Fruit fly (Drosophila melanogaster) whole organism: ENCODE results near the gene CG9717.

Experiments
- CG8478 ChIP-seq: fragments of >200 bp; optimal IDR thresholded peaks from 2 replicates; lab custom pipeline; 2018; ENCODE audit warnings: inconsistent platforms
- Dll ChIP-seq: fragments of >200 bp; optimal IDR thresholded peaks from 2 replicates; lab custom pipeline; 2017
- EcR ChIP-seq, 2 experiments: fragments of >200 bp; optimal IDR thresholded peaks; 2 replicates each; lab custom pipeline; 2017; ENCODE audit warnings: missing biosample characterization in 2 of 2, missing genetic modification characterization in 2 of 2, missing genetic modification reagents in 2 of 2
- pan ChIP-seq: fragments of >200 bp; optimal IDR thresholded peaks from 2 replicates; lab custom pipeline; 2017

DNA sequence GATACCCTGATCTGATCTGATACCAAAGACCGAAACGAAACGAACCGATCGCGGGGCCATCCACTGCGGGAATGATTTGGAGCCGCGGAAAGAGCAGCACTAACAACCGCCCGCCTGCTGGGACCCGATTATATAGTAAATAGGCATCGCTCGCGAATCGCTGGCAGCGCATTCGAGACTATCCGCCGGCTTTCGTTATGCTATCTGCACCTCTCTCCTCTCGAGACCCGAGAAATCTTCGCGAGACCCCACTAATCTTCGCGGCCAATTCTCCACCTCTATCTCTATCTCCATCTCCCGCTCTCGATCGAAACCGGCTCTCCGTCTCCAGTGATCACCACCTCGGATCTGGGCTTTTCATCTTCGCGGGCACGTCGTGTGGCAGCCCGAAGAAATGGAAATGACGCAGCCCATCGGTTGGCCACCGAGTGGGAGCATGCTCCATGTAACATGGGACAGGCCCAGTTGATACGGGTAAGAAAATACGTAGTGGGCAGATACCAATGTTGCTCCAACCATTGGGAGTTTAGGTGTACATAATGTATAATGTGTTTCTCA is at the start of gene CG9717:
- no peak for TF ChIP-seq EcR (GFP tag; optimal IDR thresholded peaks at IDR 0.05; lab: Kevin White, UChicago)
- no peak for TF ChIP-seq Dll
- no peak for TF ChIP-seq pan (lab: Kevin White, UChicago)
- no peak for TF ChIP-seq CG8478 (lab: Kevin White, UChicago)
